Fruit fly (Drosophila melanogaster): ENCODE results near the gene CG33257.

Gene CG33257

DNA sequence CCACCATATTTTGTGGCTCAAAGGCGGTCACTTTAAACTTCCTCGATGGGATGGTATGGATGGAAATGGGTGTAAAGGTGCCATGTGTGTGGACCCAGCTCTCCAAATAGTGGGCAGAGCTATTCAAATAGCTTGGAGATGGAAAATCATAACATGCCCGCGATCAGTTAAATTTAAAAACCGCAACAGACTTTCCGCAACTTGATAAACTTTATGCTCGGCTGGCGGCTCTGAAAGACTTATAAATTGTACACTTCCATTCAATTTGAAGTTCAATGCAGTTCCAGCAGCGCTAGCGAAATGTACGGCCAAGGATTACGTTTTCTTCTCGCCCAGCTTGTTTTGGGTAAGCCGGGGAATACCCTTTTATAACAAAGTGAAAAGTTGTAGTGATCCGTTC is at the start of gene CG33257:
CG33257 (plus strand) TSS at position 301 of the 400 bp plus-strand sequence.
- TF ChIP-seq CG8478 (optimal IDR thresholded peaks at IDR 0.05), result no peak

DNA sequence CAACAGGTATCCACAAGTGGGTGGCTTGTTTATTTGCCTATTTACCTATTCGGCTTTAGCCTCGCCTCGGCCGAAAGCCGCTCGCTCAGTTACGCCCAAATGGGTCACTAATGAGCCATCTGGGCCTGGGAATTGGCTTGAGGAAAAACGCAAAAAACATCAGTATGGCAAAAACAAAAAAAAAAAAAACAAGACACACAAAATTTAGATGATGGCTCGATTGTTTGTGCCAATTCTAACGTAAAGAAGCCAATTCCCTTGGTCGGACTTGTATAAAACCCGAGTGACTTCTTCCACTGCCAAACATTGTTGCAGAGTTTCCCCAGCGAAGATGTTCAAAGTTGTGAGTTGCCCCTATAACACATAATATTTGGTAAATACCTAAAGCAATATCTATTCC is 45.0 kb upstream of the CG33257 start, which contains the start of gene CG4982:
CG4982 (plus strand) TSS at position 301 of the 400 bp plus-strand sequence.
- TF ChIP-seq CTCF (optimal IDR thresholded peaks at IDR 0.05), result no peak
- no peak for TF ChIP-seq CG8478 (optimal IDR thresholded peaks at IDR 0.05)

DNA sequence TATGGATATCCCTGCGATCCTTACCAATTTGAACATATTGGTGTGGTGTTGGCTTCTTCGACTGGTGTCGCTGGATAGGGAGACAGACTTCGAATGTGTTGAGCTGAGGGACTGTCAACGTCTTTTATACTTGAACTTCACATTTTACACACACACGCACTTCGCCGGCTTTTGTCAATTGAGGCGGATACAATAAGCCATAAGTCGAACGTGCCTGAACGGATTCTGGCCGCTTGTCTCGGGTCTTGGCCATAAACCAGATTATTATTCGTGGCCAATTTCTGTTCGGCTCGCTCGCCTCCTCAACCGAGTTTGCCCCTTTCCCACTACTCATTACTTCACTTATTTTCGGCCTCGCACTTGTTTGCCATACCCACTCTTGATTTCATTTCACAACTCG is 43.0 kb upstream of the CG33257 start, which contains the start of gene CG13044:
CG13044 (minus strand) TSS at position 101 of the 400 bp plus-strand sequence.
- no peak for TF ChIP-seq CG8478 (optimal IDR thresholded peaks at IDR 0.05)
- TF ChIP-seq CTCF (optimal IDR thresholded peaks at IDR 0.05), result no peak

- no peak for TF ChIP-seq CTCF (optimal IDR thresholded peaks at IDR 0.05)
- TF ChIP-seq CG8478 (optimal IDR thresholded peaks at IDR 0.05), result no peak
Measured at dm6 chr3L:16303982-16304381, 42.1 kb upstream of the CG33257 start, which contains the start of gene CG43249. Gene CG43249, plus strand, starts transcription at chr3L:16304282.

- TF ChIP-seq CG8478 (optimal IDR thresholded peaks at IDR 0.05), result no peak
- no peak for TF ChIP-seq CTCF (optimal IDR thresholded peaks at IDR 0.05)
Measured at dm6 chr3L:16305820-16306650, 40.1 kb upstream of the CG33257 start, which contains the start of the genes CG13043 and CG13063. Gene CG13043, minus strand, starts transcription at chr3L:16305870. Gene CG13063, plus strand, starts transcription at chr3L:16306600.

dm6 chr3L:16308380-16308779 is 37.7 kb upstream of the CG33257 start, which contains the start of gene CG13042:
Gene CG13042, minus strand, starts transcription at chr3L:16308480.
- TF ChIP-seq CG8478 (optimal IDR thresholded peaks at IDR 0.05) (no peak), CTCF (optimal IDR thresholded peaks at IDR 0.05) (no peak)

DNA sequence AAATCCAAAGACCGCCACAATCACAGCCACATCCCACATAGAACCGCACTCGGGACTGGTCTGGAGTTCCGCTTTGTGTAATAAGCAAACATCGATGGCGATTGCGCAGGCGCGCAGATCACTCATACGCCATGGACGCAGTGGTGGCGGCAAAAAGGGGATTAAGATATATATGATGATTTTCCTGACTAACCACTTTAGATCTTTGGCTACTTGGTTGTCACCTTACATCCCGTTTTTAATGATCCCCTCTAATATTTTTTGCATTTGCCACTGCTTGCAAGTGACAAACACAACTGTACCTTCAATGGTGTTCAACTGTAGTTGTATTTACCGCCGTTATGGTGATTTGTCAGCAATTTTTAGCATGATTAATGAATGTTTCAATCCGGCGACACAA is 36.2 kb upstream of the CG33257 start:
- TF ChIP-seq CG8478 (optimal IDR thresholded peaks at IDR 0.05) (no peak), CTCF (optimal IDR thresholded peaks at IDR 0.05) (no peak)

- TF ChIP-seq CG8478 (optimal IDR thresholded peaks at IDR 0.05) (no peak), CTCF (optimal IDR thresholded peaks at IDR 0.05) (no peak)
Measured at dm6 chr3L:16313985-16314384, 32.1 kb upstream of the CG33257 start, which contains the start of gene CG13062. Gene CG13062, plus strand, starts transcription at chr3L:16314285.

DNA sequence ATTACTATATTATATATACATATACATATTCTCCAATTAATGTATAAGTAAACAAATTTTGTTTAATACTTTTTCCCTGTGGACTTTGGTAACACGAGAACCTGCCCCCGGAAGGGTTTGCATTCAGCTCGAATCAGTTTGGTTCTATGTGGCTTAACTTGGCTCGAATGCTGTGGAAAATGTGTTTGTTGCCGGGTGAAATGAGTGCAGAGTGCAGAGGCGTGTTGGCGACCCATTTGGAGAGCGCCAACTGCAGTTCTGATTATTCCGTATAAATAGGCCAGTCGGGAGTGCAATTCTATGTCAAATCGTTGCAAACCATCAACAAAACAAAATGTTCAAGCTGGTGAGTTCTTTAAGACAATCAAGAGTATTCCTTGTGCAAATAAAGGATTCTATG is 28.4 kb upstream of the CG33257 start, which contains the start of gene Nplp3:
Nplp3 (plus strand) TSS at position 301 of the 400 bp plus-strand sequence.
- TF ChIP-seq CTCF (optimal IDR thresholded peaks at IDR 0.05), result no peak
- no peak for TF ChIP-seq CG8478 (optimal IDR thresholded peaks at IDR 0.05)

- TF ChIP-seq CTCF (optimal IDR thresholded peaks at IDR 0.05), result no peak
- no peak for TF ChIP-seq CG8478 (optimal IDR thresholded peaks at IDR 0.05)
Measured at dm6 chr3L:16319399-16319906, 26.7 kb upstream of the CG33257 start, which contains the start of the genes CG13041 and CG13060. Gene CG13041, minus strand, starts transcription at chr3L:16319526. Gene CG13060, plus strand, starts transcription at chr3L:16319856.

dm6 chr3L:16321172-16321571 is 25.0 kb upstream of the CG33257 start, which contains the start of gene CG42718:
Gene CG42718, minus strand, starts transcription at chr3L:16321272.
- no peak for TF ChIP-seq CTCF (optimal IDR thresholded peaks at IDR 0.05)
- no peak for TF ChIP-seq CG8478 (optimal IDR thresholded peaks at IDR 0.05)

dm6 chr3L:16323372-16323771 is 22.8 kb upstream of the CG33257 start, which contains the start of gene CG13059:
Gene CG13059, plus strand, starts transcription at chr3L:16323672.
- TF ChIP-seq CG8478 (optimal IDR thresholded peaks at IDR 0.05) (no peak), CTCF (optimal IDR thresholded peaks at IDR 0.05) (no peak)

dm6 chr3L:16326657-16327056 is 19.5 kb upstream of the CG33257 start, which contains the start of the genes CG13040 and CG13039:
Gene CG13040, minus strand, starts transcription at chr3L:16326757.
Gene CG13039, minus strand, starts transcription at chr3L:16326762.
- TF ChIP-seq CTCF (optimal IDR thresholded peaks at IDR 0.05) (no peak), CG8478 (optimal IDR thresholded peaks at IDR 0.05) (no peak)

- TF ChIP-seq CTCF (optimal IDR thresholded peaks at IDR 0.05), result no peak
- TF ChIP-seq CG8478 (optimal IDR thresholded peaks at IDR 0.05), result no peak
Measured at dm6 chr3L:16327776-16328175, 18.3 kb upstream of the CG33257 start, which contains the start of gene CG13038. Gene CG13038, minus strand, starts transcription at chr3L:16327893.

- TF ChIP-seq CG8478 (optimal IDR thresholded peaks at IDR 0.05) (no peak), CTCF (optimal IDR thresholded peaks at IDR 0.05) (no peak)
Measured at dm6 chr3L:16328207-16328891, 17.8 kb upstream of the CG33257 start, which contains the start of gene CG13058. Gene CG13058, plus strand, starts transcription at chr3L:16328841.

All from S2 (cell line).